Worm (Caenorhabditis elegans) whole organism, late embryonic: Measurements from ENCODE around the gene gar-2.

Experiments used
- C38D4.7 ChIP-seq: fragments of 200-800 bp; sonication (Bioruptor generic); optimal IDR thresholded peaks from 2 replicates; lab custom pipeline; 2018; ENCODE audit warnings: mild to moderate bottlenecking, missing genetic modification characterization, moderate library complexity, missing compliant biosample characterization
- K02D7.2 ChIP-seq: sonication (generic microtip); optimal IDR thresholded peaks from 2 replicates; lab custom pipeline; 2017; ENCODE audit warnings: mild to moderate bottlenecking, missing genetic modification characterization, missing compliant biosample characterization
- T23F11.4 ChIP-seq: fragments of 200-800 bp; sonication (Bioruptor generic); optimal IDR thresholded peaks from 2 replicates; lab custom pipeline; 2018; ENCODE audit warnings: mild to moderate bottlenecking, missing genetic modification characterization, missing compliant biosample characterization
- ahr-1 ChIP-seq: sonication (generic microtip); optimal IDR thresholded peaks from 2 replicates; lab custom pipeline; 2016; ENCODE audit warnings: missing genetic modification characterization, missing compliant biosample characterization
- ceh-14 ChIP-seq: sonication (generic microtip); optimal IDR thresholded peaks from 2 replicates; lab custom pipeline; 2016; ENCODE audit warnings: missing genotype, missing genetic modification characterization, missing compliant biosample characterization
- ceh-18 ChIP-seq: sonication (generic microtip); optimal IDR thresholded peaks from 2 replicates; lab custom pipeline; 2016; ENCODE audit warnings: missing genetic modification characterization, missing compliant biosample characterization
- ceh-2 ChIP-seq: sonication (generic microtip); optimal IDR thresholded peaks from 2 replicates; lab custom pipeline; 2016; ENCODE audit warnings: missing genotype, missing genetic modification characterization, missing compliant biosample characterization
- ceh-22 ChIP-seq: sonication (generic microtip); optimal IDR thresholded peaks from 2 replicates; lab custom pipeline; 2017; ENCODE audit warnings: missing biosample characterization, missing genetic modification characterization
- ceh-24 ChIP-seq: sonication (generic microtip); optimal IDR thresholded peaks from 2 replicates; lab custom pipeline; 2016; ENCODE audit warnings: mild to moderate bottlenecking, missing genetic modification characterization, missing compliant biosample characterization
- ceh-34 ChIP-seq: sonication (generic microtip); optimal IDR thresholded peaks from 2 replicates; lab custom pipeline; 2016; ENCODE audit warnings: mild to moderate bottlenecking, missing genetic modification characterization, missing compliant biosample characterization
- ceh-6 ChIP-seq: fragments of 200-800 bp; sonication (Bioruptor generic); optimal IDR thresholded peaks from 2 replicates; lab custom pipeline; 2018; ENCODE audit warnings: mild to moderate bottlenecking, missing genetic modification characterization, missing compliant biosample characterization
- ceh-9 ChIP-seq: sonication (generic microtip); optimal IDR thresholded peaks from 2 replicates; lab custom pipeline; 2016; ENCODE audit warnings: mild to moderate bottlenecking, missing genetic modification characterization, inconsistent platforms, missing compliant biosample characterization
- dve-1 ChIP-seq: sonication (generic microtip); optimal IDR thresholded peaks from 2 replicates; lab custom pipeline; 2017; ENCODE audit warnings: antibody characterized with exemption, mild to moderate bottlenecking, missing genetic modification characterization, missing compliant biosample characterization
- elt-2 ChIP-seq: sonication (generic microtip); optimal IDR thresholded peaks from 2 replicates; lab custom pipeline; 2016; ENCODE audit warnings: missing genetic modification reagents, missing genetic modification characterization, missing compliant biosample characterization
- elt-4 ChIP-seq: sonication (generic microtip); optimal IDR thresholded peaks from 2 replicates; lab custom pipeline; 2016; ENCODE audit warnings: missing genetic modification characterization, missing compliant biosample characterization
- eyg-1 ChIP-seq: sonication (generic microtip); optimal IDR thresholded peaks from 2 replicates; lab custom pipeline; 2016; ENCODE audit warnings: missing genotype, missing genetic modification characterization, missing compliant biosample characterization
- fkh-10 ChIP-seq: fragments of 150-350 bp; optimal IDR thresholded peaks from 2 replicates; lab custom pipeline; 2014; ENCODE audit warnings: missing biosample characterization, missing genetic modification reagents, missing genetic modification characterization
- fkh-6 ChIP-seq: sonication (generic microtip); optimal IDR thresholded peaks from 2 replicates; lab custom pipeline; 2016; ENCODE audit warnings: missing genetic modification characterization, missing compliant biosample characterization
- hlh-15 ChIP-seq: sonication (generic microtip); optimal IDR thresholded peaks from 2 replicates; lab custom pipeline; 2016; ENCODE audit warnings: missing genetic modification characterization, missing compliant biosample characterization
- hlh-30 ChIP-seq: sonication (generic microtip); optimal IDR thresholded peaks from 2 replicates; lab custom pipeline; 2017; ENCODE audit warnings: antibody characterized with exemption, missing genetic modification characterization, missing compliant biosample characterization; ENCODE audit not compliant: insufficient read depth
- hlh-8 ChIP-seq: sonication (generic microtip); optimal IDR thresholded peaks from 2 replicates; lab custom pipeline; 2016; ENCODE audit warnings: missing genotype, missing genetic modification characterization, missing compliant biosample characterization
- lim-6 ChIP-seq: sonication (generic microtip); optimal IDR thresholded peaks from 2 replicates; lab custom pipeline; 2016; ENCODE audit warnings: missing genetic modification characterization, missing compliant biosample characterization
- lin-11 ChIP-seq: fragments of 200-800 bp; sonication (Bioruptor generic); optimal IDR thresholded peaks from 2 replicates; lab custom pipeline; 2018; ENCODE audit warnings: mild to moderate bottlenecking, missing genetic modification characterization, missing compliant biosample characterization
- madf-2 ChIP-seq: sonication (generic microtip); optimal IDR thresholded peaks from 2 replicates; lab custom pipeline; 2017; ENCODE audit warnings: missing genetic modification characterization, missing compliant biosample characterization
- mec-3 ChIP-seq: sonication (generic microtip); optimal IDR thresholded peaks from 2 replicates; lab custom pipeline; 2016; ENCODE audit warnings: borderline replicate concordance, missing genetic modification characterization, missing compliant biosample characterization
- nfya-1 ChIP-seq: sonication (generic microtip); optimal IDR thresholded peaks from 2 replicates; lab custom pipeline; 2017; ENCODE audit warnings: missing genetic modification characterization, mild to moderate bottlenecking, missing compliant biosample characterization, antibody characterized with exemption, moderate library complexity
- nhr-232 ChIP-seq: sonication (generic microtip); optimal IDR thresholded peaks from 2 replicates; lab custom pipeline; 2016; ENCODE audit warnings: missing genetic modification characterization, missing compliant biosample characterization
- npax-4 ChIP-seq: sonication (generic microtip); optimal IDR thresholded peaks from 2 replicates; lab custom pipeline; 2016; ENCODE audit warnings: missing genetic modification characterization, missing compliant biosample characterization
- pqm-1 ChIP-seq: sonication (generic microtip); optimal IDR thresholded peaks from 2 replicates; lab custom pipeline; 2016; ENCODE audit warnings: missing genetic modification characterization, missing compliant biosample characterization
- pros-1 ChIP-seq: fragments of 150-350 bp; optimal IDR thresholded peaks from 2 replicates; lab custom pipeline; 2014; ENCODE audit warnings: missing biosample characterization, missing genetic modification reagents, missing genetic modification characterization
- rnt-1 ChIP-seq: sonication (generic microtip); optimal IDR thresholded peaks from 2 replicates; lab custom pipeline; 2016; ENCODE audit warnings: missing genetic modification characterization, missing compliant biosample characterization
- sdc-2 ChIP-seq: sonication (generic microtip); optimal IDR thresholded peaks from 2 replicates; lab custom pipeline; 2016; ENCODE audit warnings: missing genotype, missing genetic modification characterization, missing compliant biosample characterization
- sox-2 ChIP-seq: fragments of 200-800 bp; sonication (Bioruptor generic); IDR thresholded peaks from 2 replicates; pipeline ENCODE4 v1.3.6; 2022; ENCODE audit warnings: missing genetic modification reagents, missing genetic modification characterization, missing compliant biosample characterization
- sox-4 ChIP-seq: sonication (generic microtip); optimal IDR thresholded peaks from 2 replicates; lab custom pipeline; 2017; ENCODE audit warnings: mild to moderate bottlenecking, missing genetic modification characterization, inconsistent platforms, missing compliant biosample characterization
- unc-3 ChIP-seq, 2 experiments: fragments of 200-800 bp in 1 of 2; sonication (Bioruptor generic) in 1 of 2; sonication (generic microtip) in 1 of 2; conservative IDR thresholded peaks in 1 of 2; optimal IDR thresholded peaks in 1 of 2; 2 replicates each; pipeline versions ENCODE4 v1.3.6 to Lab custom; 2016 to 2022; ENCODE audit warnings: missing compliant biosample characterization in 2 of 2, missing genetic modification characterization in 2 of 2, missing genetic modification reagents in 1 of 2
- unc-55 ChIP-seq: sonication (generic microtip); optimal IDR thresholded peaks from 2 replicates; lab custom pipeline; 2017; ENCODE audit warnings: missing biosample characterization, missing genetic modification reagents, missing genetic modification characterization
- zip-5 ChIP-seq: sonication (generic microtip); optimal IDR thresholded peaks from 2 replicates; lab custom pipeline; 2016; ENCODE audit warnings: missing genetic modification characterization, missing compliant biosample characterization

gar-2 gene

ce11 chrIII:6268061-6268460, 41.1 kb upstream of the gar-2 start, which contains the start of gene srg-7:
Gene srg-7, minus strand, starts transcription at chrIII:6268161.
- TF ChIP-seq hlh-15 (tag; lab: Kevin White, UChicago) (no peak), pqm-1 (tag; lab: Kevin White, UChicago) (no peak), rnt-1 (tag; lab: Kevin White, UChicago) (no peak), elt-2 (tag; lab: Kevin White, UChicago) (no peak), ceh-6 (GFP tag; lab: Kevin White, UChicago) (no peak), sox-2 (GFP tag; lab: Robert Waterston, UW) (no peak), unc-3 (GFP tag; conservative IDR thresholded peaks at IDR 0.05; lab: Robert Waterston, UW) (no peak), unc-3 (tag; optimal IDR thresholded peaks at IDR 0.05; lab: Kevin White, UChicago) (no peak), ceh-24 (tag; lab: Kevin White, UChicago) (no peak), elt-4 (no peak), hlh-30 (tag; lab: Kevin White, UChicago) (no peak), mec-3 (tag; lab: Kevin White, UChicago) (no peak), lin-11 (tag; lab: Kevin White, UChicago) (no peak), fkh-6 (tag; lab: Kevin White, UChicago) (no peak), lim-6 (tag; lab: Kevin White, UChicago) (no peak), K02D7.2 (tag; lab: Kevin White, UChicago) (no peak), ahr-1 (tag; lab: Kevin White, UChicago) (no peak), ceh-22 (tag; lab: Kevin White, UChicago) (no peak), npax-4 (tag; lab: Kevin White, UChicago) (no peak)

- no peak for TF ChIP-seq ahr-1 (tag; lab: Kevin White, UChicago)
- no peak for TF ChIP-seq zip-5
- TF ChIP-seq ceh-34 (tag; lab: Kevin White, UChicago), result no peak
- no peak for TF ChIP-seq dve-1 (tag; lab: Kevin White, UChicago)
- TF ChIP-seq elt-4, result no peak
These were observed 38.9 kb upstream of the gar-2 start, which contains the start of gene srg-3 for ce11 chrIII:6270277-6270676. Gene srg-3, minus strand, starts transcription at chrIII:6270377.

ce11 chrIII:6272868-6273267, 36.3 kb upstream of the gar-2 start, which contains the start of gene C18F10.2:
Gene C18F10.2, plus strand, starts transcription at chrIII:6273168.
- TF ChIP-seq ceh-2 (tag; lab: Kevin White, UChicago) (no peak), pros-1 (tag; lab: Kevin White, UChicago) (no peak), K02D7.2 (tag; lab: Kevin White, UChicago) (no peak), sdc-2 (no peak), nhr-232 (no peak), sox-4 (no peak), ceh-9 (no peak), hlh-30 (tag; lab: Kevin White, UChicago) (no peak), T23F11.4 (no peak), ceh-14 (tag; lab: Kevin White, UChicago) (no peak), unc-55 (GFP tag; lab: Kevin White, UChicago) (no peak), elt-4 (no peak), C38D4.7 (GFP tag; lab: Kevin White, UChicago) (no peak), fkh-10 (GFP tag; lab: Kevin White, UChicago) (no peak), hlh-8 (tag; lab: Kevin White, UChicago) (no peak), madf-2 (tag; lab: Kevin White, UChicago) (no peak), ceh-18 (no peak), eyg-1 (tag; lab: Kevin White, UChicago) (no peak), nfya-1 (tag; lab: Kevin White, UChicago) (no peak)
